Worm (Caenorhabditis elegans): ENCODE results near the gene fbxb-74.

DNA sequence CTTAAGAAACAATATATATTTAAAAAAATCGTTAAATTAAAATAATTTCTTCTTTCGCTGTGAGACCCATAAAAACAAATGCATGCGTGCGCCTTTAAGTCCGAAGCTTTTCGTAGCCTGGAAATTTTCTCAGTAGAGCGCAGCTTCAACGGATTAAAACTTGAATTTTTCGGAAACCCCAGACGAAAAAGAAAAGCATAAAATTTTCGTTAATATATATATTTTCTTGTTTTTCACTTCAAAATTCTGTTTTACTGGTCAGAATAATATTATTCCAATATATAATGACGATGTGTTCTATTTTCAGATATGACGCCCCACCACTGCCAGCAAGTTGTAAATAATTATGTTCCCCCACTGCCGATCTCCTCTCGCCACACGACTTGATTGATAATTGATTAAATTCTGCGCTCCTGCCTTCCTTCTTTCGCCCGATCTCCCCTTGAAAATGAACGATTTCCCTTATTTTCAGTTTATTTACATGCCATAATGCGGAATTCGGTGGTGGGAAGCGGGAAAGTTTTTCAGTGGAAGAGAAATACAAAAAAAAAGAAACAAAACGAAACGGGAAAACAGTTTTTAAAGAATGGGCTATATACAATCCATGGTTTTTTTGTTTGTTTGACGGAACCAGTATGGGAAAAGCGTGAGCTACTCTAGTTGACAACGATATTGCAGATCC is 29.1 kb upstream of the fbxb-74 start:
- TF ChIP-seq nhr-25 (tag; optimal IDR thresholded peaks at IDR 0.05) = no peak
- peak in 1 of 2 experiments; percentile 37 for TF ChIP-seq lsy-2 (tag; optimal IDR thresholded peaks at IDR 0.05)
- no peak for TF ChIP-seq lin-39 (tag; optimal IDR thresholded peaks at IDR 0.05)
- TF ChIP-seq ama-1 (optimal IDR thresholded peaks at IDR 0.05) = peak; percentile 97
- TF ChIP-seq unc-39 (tag; optimal IDR thresholded peaks at IDR 0.05) = no peak
- TF ChIP-seq ceh-82 (tag; optimal IDR thresholded peaks at IDR 0.05) = no peak
- no peak for TF ChIP-seq ztf-11 (tag; optimal IDR thresholded peaks at IDR 0.05)

Data from whole organism, L2 larva.